Worm (Caenorhabditis elegans) whole organism, L1 larva: ENCODE measurements around the gene K10C9.4.

Source experiments
- aha-1 ChIP-seq: fragments of 150-350 bp; optimal IDR thresholded peaks from 2 replicates; lab custom pipeline; 2014; ENCODE audit warnings: missing biosample characterization, missing genetic modification characterization
- egl-13 ChIP-seq: sonication (generic microtip); optimal IDR thresholded peaks from 2 replicates; lab custom pipeline; 2016; ENCODE audit warnings: missing genotype, missing genetic modification reagents, missing genetic modification characterization, missing compliant biosample characterization

DNA sequence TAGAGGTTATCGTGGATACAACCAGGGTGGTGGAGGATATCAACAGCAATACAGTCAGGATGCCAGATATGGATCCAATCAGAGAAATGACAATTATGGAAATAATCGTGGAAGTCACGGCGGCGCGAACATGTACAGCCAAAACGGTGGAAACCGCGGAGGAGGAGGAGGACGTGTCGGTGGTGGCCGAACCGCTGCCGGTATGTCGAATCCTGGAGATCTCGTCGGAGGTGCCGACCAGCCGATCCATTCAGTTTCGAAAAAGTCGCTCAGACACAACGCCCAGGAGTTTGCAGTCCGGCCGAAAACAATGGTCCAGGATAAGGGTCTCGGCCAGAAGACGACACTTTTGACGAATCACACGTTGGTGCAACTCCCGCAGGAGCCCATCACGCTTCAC lies 43.8 kb downstream of the K10C9.4 start:
- TF ChIP-seq egl-13 (tag; lab: Kevin White, UChicago), result no peak
- no peak for TF ChIP-seq aha-1
